Worm (Caenorhabditis elegans) whole organism, early embryonic: ENCODE data around the gene C16C10.8.

Experiments used
- B0310.2 ChIP-seq: sonication (generic microtip); optimal IDR thresholded peaks from 2 replicates; lab custom pipeline; 2016; ENCODE audit warnings: mild to moderate bottlenecking, missing genetic modification characterization, missing compliant biosample characterization
- F13C5.2 ChIP-seq: sonication (generic microtip); optimal IDR thresholded peaks from 2 replicates; lab custom pipeline; 2017; ENCODE audit warnings: mild to moderate bottlenecking, missing genetic modification characterization, inconsistent platforms, missing compliant biosample characterization
- aly-1 ChIP-seq: sonication (generic microtip); optimal IDR thresholded peaks from 2 replicates; lab custom pipeline; 2016; ENCODE audit warnings: missing genetic modification characterization, missing compliant biosample characterization
- ama-1 ChIP-seq: fragments of 150-350 bp; optimal IDR thresholded peaks from 2 replicates; lab custom pipeline; 2014
- ceh-13 ChIP-seq: fragments of 200-800 bp; sonication (Bioruptor generic); optimal IDR thresholded peaks from 2 replicates; lab custom pipeline; 2018; ENCODE audit warnings: mild to moderate bottlenecking, missing genetic modification characterization, missing compliant biosample characterization
- ceh-36 ChIP-seq: sonication (generic microtip); optimal IDR thresholded peaks from 2 replicates; lab custom pipeline; 2016; ENCODE audit warnings: missing genetic modification characterization, inconsistent platforms, missing compliant biosample characterization
- ets-7 ChIP-seq: sonication (generic microtip); optimal IDR thresholded peaks from 2 replicates; lab custom pipeline; 2016; ENCODE audit warnings: missing genotype, missing genetic modification characterization, missing compliant biosample characterization
- flt-1 ChIP-seq: fragments of 200-800 bp; sonication (Bioruptor generic); IDR thresholded peaks from 2 replicates; pipeline ENCODE4 v1.3.6; 2022; ENCODE audit warnings: missing genetic modification characterization, missing compliant biosample characterization
- hmg-4 ChIP-seq: fragments of 200-800 bp; sonication (Bioruptor generic); optimal IDR thresholded peaks from 2 replicates; lab custom pipeline; 2018; ENCODE audit warnings: mild to moderate bottlenecking, missing genetic modification characterization, missing compliant biosample characterization
- pes-1 ChIP-seq: fragments of 200-800 bp; sonication (Bioruptor generic); IDR thresholded peaks from 2 replicates; pipeline ENCODE4 v1.3.6; 2022; ENCODE audit warnings: missing genetic modification reagents, missing genetic modification characterization, missing compliant biosample characterization
- scrt-1 ChIP-seq: fragments of 200-800 bp; sonication (Bioruptor generic); IDR thresholded peaks from 2 replicates; pipeline ENCODE4 v1.3.6; 2022; ENCODE audit warnings: missing genetic modification characterization, missing compliant biosample characterization
- sea-1 ChIP-seq: fragments of 200-800 bp; sonication (Bioruptor generic); conservative IDR thresholded peaks from 2 replicates; pipeline ENCODE4 v1.3.6; 2022; ENCODE audit warnings: missing genetic modification characterization, missing compliant biosample characterization
- tbx-37 ChIP-seq: fragments of 200-800 bp; sonication (Bioruptor generic); conservative IDR thresholded peaks from 2 replicates; pipeline ENCODE4 v1.3.6; 2022; ENCODE audit warnings: missing genetic modification reagents, missing genetic modification characterization, missing compliant biosample characterization
- tra-4 ChIP-seq: sonication (generic microtip); optimal IDR thresholded peaks from 2 replicates; lab custom pipeline; 2017; ENCODE audit warnings: missing genetic modification characterization, missing compliant biosample characterization

- TF ChIP-seq tra-4 = no peak
- TF ChIP-seq ceh-13 (GFP tag; lab: Kevin White, UChicago) = no peak
- TF ChIP-seq ama-1 (lab: Kevin White, UChicago) = no peak
- TF ChIP-seq aly-1 (tag; lab: Kevin White, UChicago) = no peak
- TF ChIP-seq flt-1 (GFP tag; lab: Robert Waterston, UW) = no peak
- no peak for TF ChIP-seq scrt-1 (GFP tag; lab: Robert Waterston, UW)
- TF ChIP-seq pes-1 (GFP tag; lab: Robert Waterston, UW) = no peak
- no peak for TF ChIP-seq F13C5.2 (tag; lab: Kevin White, UChicago)
- no peak for TF ChIP-seq sea-1 (GFP tag; lab: Robert Waterston, UW)
- no peak for TF ChIP-seq ceh-36 (tag; lab: Kevin White, UChicago)
- no peak for TF ChIP-seq ets-7 (tag; lab: Kevin White, UChicago)
- TF ChIP-seq tbx-37 (GFP tag; lab: Robert Waterston, UW) = no peak
- no peak for TF ChIP-seq B0310.2
- no peak for TF ChIP-seq hmg-4 (GFP tag; lab: Kevin White, UChicago)
These were observed 48.9 kb downstream of the C16C10.8 start, which contains the start of gene unc-103 for ce11 chrIII:4115085-4115484.
